Fruit fly (Drosophila melanogaster): ENCODE measurements around the gene Dyro.

Gene Dyro

DNA sequence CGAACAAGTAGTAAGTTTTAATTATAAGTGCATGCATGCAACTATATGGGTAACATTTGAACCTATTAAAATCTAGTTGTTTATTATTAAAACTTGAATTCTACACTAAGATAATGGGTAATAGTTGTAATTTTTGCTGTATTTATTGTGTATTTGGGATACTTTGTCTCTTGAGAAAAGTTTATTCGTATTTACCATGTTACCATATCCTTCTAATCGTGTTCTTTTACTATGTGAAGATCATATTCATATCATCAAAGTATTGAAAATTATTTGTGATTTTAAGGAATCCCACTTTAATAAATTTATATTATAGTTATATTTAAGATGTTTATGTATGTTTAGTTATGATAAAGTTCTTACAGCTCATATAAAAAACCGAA lies 28.2 kb upstream of the Dyro start:
- TF ChIP-seq cato (GFP tag; optimal IDR thresholded peaks at IDR 0.05; ENCODE audit: borderline replicate concordance) (no peak), gro (GFP tag; optimal IDR thresholded peaks at IDR 0.05) (no peak), ttk (GFP tag; IDR thresholded peaks at IDR 0.05) (0 out of 2 replicates have a peak, but pooled peaks have one; percentile 3), CG4730 (GFP tag; IDR thresholded peaks at IDR 0.05) (no peak), MBD-R2 (GFP tag; IDR thresholded peaks at IDR 0.05) (no peak), Atf-2 (GFP tag; optimal IDR thresholded peaks at IDR 0.05) (no peak), Blimp-1 (GFP tag; optimal IDR thresholded peaks at IDR 0.05) (no peak), klu (GFP tag; IDR thresholded peaks at IDR 0.05) (no peak), CG8359 (GFP tag; optimal IDR thresholded peaks at IDR 0.05; ENCODE audit: borderline replicate concordance) (no peak), CG9932 (GFP tag; IDR thresholded peaks at IDR 0.05) (no peak), dati (GFP tag; IDR thresholded peaks at IDR 0.05) (no peak), TFAM (GFP tag; optimal IDR thresholded peaks at IDR 0.05) (no peak), HmgZ (tag; optimal IDR thresholded peaks at IDR 0.05) (no peak), repo (GFP tag; optimal IDR thresholded peaks at IDR 0.05) (no peak), Med (GFP tag) (peak; percentile 19)

DNA sequence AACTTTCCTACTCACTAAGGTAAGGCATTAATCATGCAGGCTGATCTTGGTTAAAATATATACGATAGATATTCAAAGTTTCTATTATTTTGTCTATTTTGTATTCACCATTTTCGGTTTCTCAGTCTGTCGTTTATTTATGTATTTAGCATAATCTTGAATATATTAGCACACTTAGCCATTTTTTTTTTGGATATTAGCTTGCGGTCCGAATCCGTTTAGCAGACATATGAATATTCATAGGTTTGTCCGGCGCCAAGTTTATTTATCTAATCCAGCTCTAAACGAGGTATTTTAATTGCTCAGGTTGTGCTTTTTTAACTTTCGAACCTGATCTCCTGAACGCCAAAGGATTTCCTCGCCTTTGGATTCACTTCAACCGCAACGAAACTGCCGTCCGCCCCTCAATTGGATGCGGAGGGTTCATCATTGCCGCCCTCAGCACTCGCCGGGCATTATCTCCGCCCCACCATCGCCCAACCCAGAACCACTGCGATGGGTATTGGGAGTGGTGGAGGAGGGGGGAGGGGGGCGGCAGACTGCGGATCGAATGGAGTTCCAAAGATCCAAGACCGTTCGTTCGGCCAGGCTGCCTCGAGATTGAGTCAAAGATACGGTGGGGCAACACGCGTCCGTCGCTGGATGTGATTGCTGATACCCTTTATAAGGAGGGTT lies 27.6 kb upstream of the Dyro start:
- TF ChIP-seq CG32532 (GFP tag; IDR thresholded peaks at IDR 0.05) (peak; percentile 61), CG11093 (GFP tag; IDR thresholded peaks at IDR 0.05) (no peak), CG11085 (GFP tag; IDR thresholded peaks at IDR 0.05) (no peak), Sin3A (optimal IDR thresholded peaks at IDR 0.05) (no peak), CG18599 (GFP tag; optimal IDR thresholded peaks at IDR 0.05) (no peak), shn (GFP tag; optimal IDR thresholded peaks at IDR 0.05) (no peak), ken (GFP tag; IDR thresholded peaks at IDR 0.05) (0 out of 3 replicates have a peak, but pooled peaks have one; percentile 31), ranshi (GFP tag; IDR thresholded peaks at IDR 0.05) (peak; percentile 45), z (GFP tag; IDR thresholded peaks at IDR 0.05) (peak; percentile 70), CG15514 (GFP tag; optimal IDR thresholded peaks at IDR 0.05) (no peak), gsb-n (tag; optimal IDR thresholded peaks at IDR 0.05) (peak; percentile 10), ATbp (GFP tag; optimal IDR thresholded peaks at IDR 0.05) (no peak), NK7.1 (GFP tag; optimal IDR thresholded peaks at IDR 0.05) (no peak), Rfx (GFP tag; IDR thresholded peaks at IDR 0.05) (peak; percentile 47), NC2β (GFP tag; optimal IDR thresholded peaks at IDR 0.05) (no peak), twi (tag; optimal IDR thresholded peaks at IDR 0.05) (no peak), CG7357 (GFP tag; IDR thresholded peaks at IDR 0.05) (0 out of 3 replicates have a peak, but pooled peaks have one; percentile 10), Poxn (GFP tag; IDR thresholded peaks at IDR 0.05) (no peak), MBD-R2 (GFP tag; IDR thresholded peaks at IDR 0.05) (no peak), HLHmδ (GFP tag; optimal IDR thresholded peaks at IDR 0.05) (peak; percentile 12), CG11247 (GFP tag; IDR thresholded peaks at IDR 0.05) (peak; percentile 34; the same call in 1 of the 2 replicates), CG34224 (GFP tag; IDR thresholded peaks at IDR 0.05; ENCODE audit: partially characterized antibody) (no peak), slou (GFP tag; optimal IDR thresholded peaks at IDR 0.05) (no peak), Fer2 (tag; optimal IDR thresholded peaks at IDR 0.05) (no peak), vnd (GFP tag; IDR thresholded peaks at IDR 0.05; ENCODE audit: partially characterized antibody) (no peak), CG12769 (tag; optimal IDR thresholded peaks at IDR 0.05) (peak; percentile 5), CG10462 (GFP tag; optimal IDR thresholded peaks at IDR 0.05) (no peak), HHEX (GFP tag; optimal IDR thresholded peaks at IDR 0.05) (peak; percentile 23), CG6175 (GFP tag; IDR thresholded peaks at IDR 0.05) (peak; percentile 82), CG4282 (GFP tag; optimal IDR thresholded peaks at IDR 0.05) (no peak), CG8290 (GFP tag; optimal IDR thresholded peaks at IDR 0.05) (no peak), CG8290 (tag; optimal IDR thresholded peaks at IDR 0.05) (peak in 1 of 2 experiments; percentile 65), CG3847 (GFP tag; IDR thresholded peaks at IDR 0.05) (no peak), wdn (GFP tag; IDR thresholded peaks at IDR 0.05) (no peak), crc (GFP tag; optimal IDR thresholded peaks at IDR 0.05) (no peak), crol (GFP tag; IDR thresholded peaks at IDR 0.05) (peak; percentile 89), CG5245 (GFP tag; optimal IDR thresholded peaks at IDR 0.05) (no peak)

All from whole organism, embryonic.